Worm (Caenorhabditis elegans): ENCODE results near the gene C55B6.5.

The C55B6.5 gene

ce11 chrX:7234074-7234453 lies 29.0 kb upstream of the C55B6.5 start:
- TF ChIP-seq skn-1 (tag; optimal IDR thresholded peaks at IDR 0.05) (no peak), snu-23 (GFP tag; optimal IDR thresholded peaks at IDR 0.05) (no peak), fkh-4 (tag; optimal IDR thresholded peaks at IDR 0.05; ENCODE audit: borderline replicate concordance) (no peak), nhr-76 (tag; optimal IDR thresholded peaks at IDR 0.05) (no peak), lin-35 (GFP tag; optimal IDR thresholded peaks at IDR 0.05) (no peak), elt-2 (tag; optimal IDR thresholded peaks at IDR 0.05) (no peak), ceh-82 (tag; optimal IDR thresholded peaks at IDR 0.05) (no peak), egl-27 (tag; optimal IDR thresholded peaks at IDR 0.05) (no peak), F16B12.6 (tag; optimal IDR thresholded peaks at IDR 0.05) (no peak), zag-1 (tag; optimal IDR thresholded peaks at IDR 0.05) (no peak), ets-5 (GFP tag; IDR thresholded peaks at IDR 0.05) (no peak), isw-1 (GFP tag; IDR thresholded peaks at IDR 0.05) (no peak), nhr-20 (tag; optimal IDR thresholded peaks at IDR 0.05) (no peak), fos-1 (tag; optimal IDR thresholded peaks at IDR 0.05) (no peak)

ce11 chrX:7233127-7234073 lies 28.3 kb upstream of the C55B6.5 start:
- TF ChIP-seq pag-3 (tag; optimal IDR thresholded peaks at IDR 0.05; ENCODE audit: borderline replicate concordance, insufficient read depth): peak; percentile 75
- peak; percentile 17 for TF ChIP-seq nhr-20 (tag; optimal IDR thresholded peaks at IDR 0.05)
- no peak for TF ChIP-seq fos-1 (tag; optimal IDR thresholded peaks at IDR 0.05)
- peak; percentile 12; the same call in 1 of the 2 replicates for TF ChIP-seq nhr-19 (GFP tag; conservative IDR thresholded peaks at IDR 0.05)
- TF ChIP-seq nhr-71 (tag; optimal IDR thresholded peaks at IDR 0.05): peak; percentile 47
- TF ChIP-seq lsy-2 (tag; optimal IDR thresholded peaks at IDR 0.05): peak in 1 of 2 experiments; percentile 1
- no peak for TF ChIP-seq ceh-82 (tag; optimal IDR thresholded peaks at IDR 0.05)
- no peak for TF ChIP-seq ztf-11 (tag; optimal IDR thresholded peaks at IDR 0.05)
- peak; percentile 57 for TF ChIP-seq unc-86 (tag; optimal IDR thresholded peaks at IDR 0.05)
- TF ChIP-seq xbp-1 (tag; optimal IDR thresholded peaks at IDR 0.05): peak; percentile 34
- TF ChIP-seq zip-4 (GFP tag; optimal IDR thresholded peaks at IDR 0.05): no peak
- no peak for TF ChIP-seq elt-3 (tag; optimal IDR thresholded peaks at IDR 0.05)
- TF ChIP-seq ceh-8 (GFP tag; optimal IDR thresholded peaks at IDR 0.05): peak; percentile 21
- TF ChIP-seq nhr-47 (tag; optimal IDR thresholded peaks at IDR 0.05): peak; percentile 18
- TF ChIP-seq nhr-85 (tag): no peak
- TF ChIP-seq lir-3 (tag; optimal IDR thresholded peaks at IDR 0.05; ENCODE audit: poor library complexity): no peak
- TF ChIP-seq mep-1 (tag; optimal IDR thresholded peaks at IDR 0.05): peak; percentile 1
- TF ChIP-seq grh-1 (GFP tag; IDR thresholded peaks at IDR 0.05): no peak
- TF ChIP-seq blmp-1 (tag; optimal IDR thresholded peaks at IDR 0.05): peak; percentile 43
- no peak for TF ChIP-seq unc-98 (GFP tag; IDR thresholded peaks at IDR 0.05)
- no peak for TF ChIP-seq hlh-4 (tag; optimal IDR thresholded peaks at IDR 0.05)
- TF ChIP-seq rnt-1 (tag; optimal IDR thresholded peaks at IDR 0.05): no peak
- peak; percentile 51 for TF ChIP-seq elt-2 (tag; optimal IDR thresholded peaks at IDR 0.05)
- no peak for TF ChIP-seq ets-5 (GFP tag; IDR thresholded peaks at IDR 0.05)
- peak in 1 of 2 experiments; percentile 9 for TF ChIP-seq lin-35 (GFP tag; optimal IDR thresholded peaks at IDR 0.05)
- TF ChIP-seq sup-37 (GFP tag; optimal IDR thresholded peaks at IDR 0.05): no peak
- peak; percentile 38 for TF ChIP-seq lin-14 (GFP tag; optimal IDR thresholded peaks at IDR 0.05)
- TF ChIP-seq fkh-8 (tag; optimal IDR thresholded peaks at IDR 0.05): peak; percentile 31
